Worm (Caenorhabditis elegans) whole organism, L1 larva: ENCODE results near the gene R07D5.2.

Experiments used
- C04F5.9 ChIP-seq: sonication (generic microtip); optimal IDR thresholded peaks from 2 replicates; lab custom pipeline; 2016; ENCODE audit warnings: missing genetic modification characterization, missing compliant biosample characterization
- C34B4.2 ChIP-seq: sonication (generic microtip); optimal IDR thresholded peaks from 2 replicates; lab custom pipeline; 2017; ENCODE audit warnings: mild to moderate bottlenecking, missing genetic modification characterization, missing compliant biosample characterization
- F16B12.6 ChIP-seq: fragments of 150-350 bp; optimal IDR thresholded peaks from 2 replicates; lab custom pipeline; 2014; ENCODE audit warnings: missing biosample characterization, missing genetic modification characterization
- aha-1 ChIP-seq: fragments of 150-350 bp; optimal IDR thresholded peaks from 2 replicates; lab custom pipeline; 2014; ENCODE audit warnings: missing biosample characterization, missing genetic modification characterization
- alr-1 ChIP-seq: fragments of 200-800 bp; sonication (Bioruptor generic); optimal IDR thresholded peaks from 2 replicates; lab custom pipeline; 2018; ENCODE audit warnings: borderline replicate concordance, mild to moderate bottlenecking, missing genetic modification characterization, missing compliant biosample characterization
- aly-2 ChIP-seq: fragments of 150-350 bp; optimal IDR thresholded peaks from 2 replicates; lab custom pipeline; 2014; ENCODE audit warnings: missing biosample characterization, missing genetic modification characterization
- ama-1 ChIP-seq: fragments of 150-350 bp; optimal IDR thresholded peaks from 2 replicates; lab custom pipeline; 2014
- blmp-1 ChIP-seq: fragments of 150-350 bp; optimal IDR thresholded peaks from 2 replicates; lab custom pipeline; 2014; ENCODE audit warnings: missing biosample characterization, missing genetic modification characterization
- ceh-88 ChIP-seq: fragments of 200-800 bp; sonication (Bioruptor generic); IDR thresholded peaks from 2 replicates; pipeline ENCODE4 v1.3.6; 2022; ENCODE audit warnings: missing genetic modification characterization, missing compliant biosample characterization
- ceh-90 ChIP-seq: sonication (generic microtip); optimal IDR thresholded peaks from 2 replicates; lab custom pipeline; 2016; ENCODE audit warnings: missing genetic modification characterization, missing compliant biosample characterization
- efl-1 ChIP-seq, 4 experiments: fragments of 150-350 bp; optimal IDR thresholded peaks in 3 of 4; peaks in 1 of 4; 1 replicate in 1 of 4; 2 replicates in 3 of 4; lab custom pipeline; 2014; ENCODE audit warnings: missing biosample characterization in 2 of 4, missing genetic modification characterization in 2 of 4, missing genetic modification reagents in 2 of 4
- egl-13 ChIP-seq: sonication (generic microtip); optimal IDR thresholded peaks from 2 replicates; lab custom pipeline; 2016; ENCODE audit warnings: missing genotype, missing genetic modification reagents, missing genetic modification characterization, missing compliant biosample characterization
- elt-3 ChIP-seq, 6 experiments: fragments of 150-350 bp in 1 of 6; sonication (generic microtip); optimal IDR thresholded peaks; 2 replicates each; lab custom pipeline; 2017 to 2018; ENCODE audit warnings: missing biosample characterization in 6 of 6, missing genetic modification characterization in 6 of 6, inconsistent platforms in 1 of 6
- ets-5 ChIP-seq: fragments of 200-800 bp; sonication (Bioruptor generic); IDR thresholded peaks from 2 replicates; pipeline ENCODE4 v1.3.6; 2022; ENCODE audit warnings: missing genetic modification characterization, missing compliant biosample characterization
- fkh-8 ChIP-seq: sonication (generic microtip); optimal IDR thresholded peaks from 2 replicates; lab custom pipeline; 2016; ENCODE audit warnings: mild to moderate bottlenecking, missing genetic modification characterization, missing compliant biosample characterization
- fos-1 ChIP-seq: fragments of 150-350 bp; optimal IDR thresholded peaks from 2 replicates; lab custom pipeline; 2014; ENCODE audit warnings: missing biosample characterization, missing genetic modification characterization
- hpl-2 ChIP-seq: fragments of 150-350 bp; optimal IDR thresholded peaks from 2 replicates; lab custom pipeline; 2014; ENCODE audit warnings: missing biosample characterization, missing genetic modification reagents, missing genetic modification characterization
- lin-13 ChIP-seq: fragments of 150-350 bp; optimal IDR thresholded peaks from 2 replicates; lab custom pipeline; 2014; ENCODE audit warnings: missing biosample characterization, missing genetic modification reagents, missing genetic modification characterization
- lin-14 ChIP-seq: fragments of 200-800 bp; sonication (Bioruptor generic); optimal IDR thresholded peaks from 2 replicates; lab custom pipeline; 2018; ENCODE audit warnings: mild to moderate bottlenecking, missing genetic modification characterization, moderate library complexity, missing compliant biosample characterization
- lin-35 ChIP-seq, 2 experiments: fragments of 150-350 bp; optimal IDR thresholded peaks; 2 replicates each; lab custom pipeline; 2014; ENCODE audit warnings: missing biosample characterization in 2 of 2, missing genetic modification characterization in 2 of 2, missing genetic modification reagents in 2 of 2
- lir-3 ChIP-seq: sonication (generic microtip); optimal IDR thresholded peaks from 2 replicates; lab custom pipeline; 2016; ENCODE audit warnings: mild to moderate bottlenecking, missing genetic modification characterization, moderate library complexity, missing compliant biosample characterization; ENCODE audit not compliant: poor library complexity
- mab-9 ChIP-seq: fragments of 200-800 bp; sonication (Bioruptor generic); IDR thresholded peaks from 2 replicates; pipeline ENCODE4 v1.3.6; 2022; ENCODE audit warnings: missing genetic modification reagents, missing genetic modification characterization, missing compliant biosample characterization
- mdl-1 ChIP-seq, 2 experiments: fragments of 150-350 bp; optimal IDR thresholded peaks; 2 replicates each; lab custom pipeline; 2014 to 2017; ENCODE audit warnings: missing biosample characterization in 2 of 2, missing genetic modification characterization in 2 of 2, inconsistent platforms in 1 of 2
- mep-1 ChIP-seq: fragments of 150-350 bp; optimal IDR thresholded peaks from 2 replicates; lab custom pipeline; 2014; ENCODE audit warnings: missing biosample characterization, missing genetic modification characterization
- nhr-11 ChIP-seq: fragments of 150-350 bp; optimal IDR thresholded peaks from 2 replicates; lab custom pipeline; 2014; ENCODE audit warnings: missing biosample characterization, missing genetic modification characterization
- nhr-12 ChIP-seq: sonication (generic microtip); optimal IDR thresholded peaks from 2 replicates; lab custom pipeline; 2017; ENCODE audit warnings: missing biosample characterization, missing genetic modification characterization
- nhr-19 ChIP-seq: fragments of 200-800 bp; sonication (Bioruptor generic); conservative IDR thresholded peaks from 2 replicates; pipeline ENCODE4 v1.3.6; 2022; ENCODE audit warnings: missing genetic modification characterization, missing compliant biosample characterization
- nhr-20 ChIP-seq: sonication (generic microtip); optimal IDR thresholded peaks from 2 replicates; lab custom pipeline; 2016; ENCODE audit warnings: mild to moderate bottlenecking, missing genetic modification characterization, missing compliant biosample characterization
- nhr-47 ChIP-seq: sonication (generic microtip); optimal IDR thresholded peaks from 2 replicates; lab custom pipeline; 2016; ENCODE audit warnings: mild to moderate bottlenecking, missing genetic modification characterization, moderate library complexity, missing compliant biosample characterization
- nhr-71 ChIP-seq: sonication (generic microtip); optimal IDR thresholded peaks from 2 replicates; lab custom pipeline; 2016; ENCODE audit warnings: mild to moderate bottlenecking, missing genetic modification characterization, moderate library complexity, missing compliant biosample characterization
- nhr-76 ChIP-seq: sonication (generic microtip); optimal IDR thresholded peaks from 2 replicates; lab custom pipeline; 2017; ENCODE audit warnings: missing biosample characterization, missing genetic modification characterization
- nhr-84 ChIP-seq: sonication (generic microtip); optimal IDR thresholded peaks from 2 replicates; lab custom pipeline; 2017; ENCODE audit warnings: missing biosample characterization, missing genetic modification characterization
- rnt-1 ChIP-seq: sonication (generic microtip); optimal IDR thresholded peaks from 2 replicates; lab custom pipeline; 2016; ENCODE audit warnings: mild to moderate bottlenecking, missing genetic modification characterization, moderate library complexity, missing compliant biosample characterization
- skn-1 ChIP-seq: fragments of 150-350 bp; optimal IDR thresholded peaks from 2 replicates; lab custom pipeline; 2014; ENCODE audit warnings: missing biosample characterization, missing genetic modification characterization
- snpc-4 ChIP-seq: fragments of 150-350 bp; optimal IDR thresholded peaks from 2 replicates; lab custom pipeline; 2014; ENCODE audit warnings: missing biosample characterization, missing genetic modification characterization
- snu-23 ChIP-seq: sonication (generic microtip); optimal IDR thresholded peaks from 2 replicates; lab custom pipeline; 2016; ENCODE audit warnings: missing genetic modification characterization, missing compliant biosample characterization
- sox-4 ChIP-seq: sonication (generic microtip); optimal IDR thresholded peaks from 2 replicates; lab custom pipeline; 2016; ENCODE audit warnings: missing genetic modification characterization, missing compliant biosample characterization
- sptf-1 ChIP-seq: fragments of 150-350 bp; optimal IDR thresholded peaks from 2 replicates; lab custom pipeline; 2014; ENCODE audit warnings: missing biosample characterization, missing genetic modification characterization
- tbx-2 ChIP-seq: sonication (generic microtip); optimal IDR thresholded peaks from 2 replicates; lab custom pipeline; 2016; ENCODE audit warnings: missing genetic modification characterization, missing compliant biosample characterization
- unc-130 ChIP-seq: fragments of 150-350 bp; optimal IDR thresholded peaks from 2 replicates; lab custom pipeline; 2017; ENCODE audit warnings: missing biosample characterization, missing genetic modification characterization, inconsistent platforms
- unc-86 ChIP-seq: sonication (generic microtip); optimal IDR thresholded peaks from 2 replicates; lab custom pipeline; 2016; ENCODE audit warnings: missing genetic modification characterization, missing compliant biosample characterization
- vab-15 ChIP-seq: sonication (generic microtip); optimal IDR thresholded peaks from 2 replicates; lab custom pipeline; 2017; ENCODE audit warnings: missing genotype, mild to moderate bottlenecking, missing genetic modification characterization, missing compliant biosample characterization
- zag-1 ChIP-seq: fragments of 150-350 bp; optimal IDR thresholded peaks from 2 replicates; lab custom pipeline; 2014; ENCODE audit warnings: missing biosample characterization, missing genetic modification characterization
- zip-4 ChIP-seq: fragments of 200-800 bp; sonication (Bioruptor generic); optimal IDR thresholded peaks from 2 replicates; lab custom pipeline; 2018; ENCODE audit warnings: mild to moderate bottlenecking, missing genetic modification characterization, moderate library complexity, missing compliant biosample characterization

Gene R07D5.2

ce11 chrX:15083795-15084194 lies 32.6 kb downstream of the R07D5.2 start, which contains the start of gene H40L08.1 (continued):
- TF ChIP-seq unc-86 (tag; lab: Kevin White, UChicago) = no peak
- no peak for TF ChIP-seq C34B4.2 (tag; lab: Kevin White, UChicago)
- no peak for TF ChIP-seq lin-13 (GFP tag; lab: Kevin White, UChicago)
- TF ChIP-seq zag-1 (tag; lab: Kevin White, UChicago) = no peak
- no peak for TF ChIP-seq aha-1 (tag; lab: Kevin White, UChicago)
- no peak for TF ChIP-seq mdl-1 (tag; optimal IDR thresholded peaks at IDR 0.05; lab: Kevin White, UChicago)
- no peak for TF ChIP-seq egl-13
- TF ChIP-seq ceh-90 (tag; lab: Kevin White, UChicago) = no peak
- peak; percentile 30 for TF ChIP-seq nhr-47 (tag; lab: Kevin White, UChicago)
- no peak for TF ChIP-seq aly-2 (tag; lab: Kevin White, UChicago)
- peak; percentile 8 for TF ChIP-seq mep-1 (tag; lab: Kevin White, UChicago)
- TF ChIP-seq ets-5 (GFP tag; lab: Robert Waterston, UW) = no peak
- no peak for TF ChIP-seq lir-3 (tag; lab: Kevin White, UChicago)
- no peak for TF ChIP-seq nhr-76 (tag; lab: Kevin White, UChicago)
- no peak for TF ChIP-seq zip-4
- no peak for TF ChIP-seq nhr-84 (tag; lab: Kevin White, UChicago)
- no peak for TF ChIP-seq alr-1 (tag; lab: Kevin White, UChicago)
- no peak for TF ChIP-seq fos-1
- peak; percentile 40 for TF ChIP-seq snu-23 (GFP tag; lab: Kevin White, UChicago)
- TF ChIP-seq sptf-1 (tag; lab: Kevin White, UChicago) = no peak
- TF ChIP-seq blmp-1 (tag; lab: Kevin White, UChicago) = no peak
- TF ChIP-seq fkh-8 (tag; lab: Kevin White, UChicago) = no peak
- TF ChIP-seq snpc-4 (tag; lab: Kevin White, UChicago) = peak; percentile 1
- no peak for TF ChIP-seq skn-1 (tag; lab: Kevin White, UChicago)
- TF ChIP-seq nhr-71 (tag; lab: Kevin White, UChicago) = peak; percentile 25
- TF ChIP-seq nhr-11 = no peak
- no peak for TF ChIP-seq nhr-19 (GFP tag; lab: Robert Waterston, UW)
- TF ChIP-seq lin-14 = no peak
- peak; percentile 22 for TF ChIP-seq rnt-1
- no peak for TF ChIP-seq hpl-2 (GFP tag; lab: Kevin White, UChicago)
- no peak for TF ChIP-seq nhr-12 (tag; lab: Kevin White, UChicago)
- no peak for TF ChIP-seq efl-1 (optimal IDR thresholded peaks at IDR 0.05; lab: Kevin White, UChicago)
- no peak for TF ChIP-seq efl-1 (GFP tag; optimal IDR thresholded peaks at IDR 0.05 in 1 of 2; lab: Kevin White, UChicago)
- TF ChIP-seq sox-4 (tag; lab: Kevin White, UChicago) = no peak
- no peak for TF ChIP-seq vab-15 (tag; lab: Kevin White, UChicago)
- no peak for TF ChIP-seq mab-9 (GFP tag; lab: Robert Waterston, UW)
- no peak for TF ChIP-seq ama-1 (lab: Kevin White, UChicago)
- peak; percentile 22 for TF ChIP-seq nhr-20 (tag; lab: Kevin White, UChicago)

DNA sequence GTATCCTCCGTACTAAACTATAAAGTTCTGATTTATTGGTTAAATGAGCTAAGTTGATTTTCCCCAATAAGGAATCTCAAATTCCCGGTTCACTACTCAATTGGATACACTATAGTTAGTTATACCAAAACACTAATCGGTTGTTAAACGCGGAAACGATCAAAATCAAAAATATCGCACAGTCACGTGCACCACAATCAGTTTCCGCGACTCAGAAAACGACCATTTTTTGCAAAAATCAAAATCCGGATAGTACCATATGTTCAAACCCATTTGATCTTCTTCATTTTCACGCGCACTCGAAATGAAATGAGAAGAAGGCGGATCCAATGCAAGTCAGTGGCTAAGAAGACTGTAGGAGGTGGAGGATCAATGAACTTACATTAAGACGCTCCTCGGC lies 34.9 kb downstream of the R07D5.2 start:
- TF ChIP-seq blmp-1 (tag; lab: Kevin White, UChicago) (peak; percentile 79), ceh-88 (GFP tag; lab: Robert Waterston, UW) (no peak), nhr-19 (GFP tag; lab: Robert Waterston, UW) (peak; percentile 51), unc-130 (tag; lab: Kevin White, UChicago) (peak; percentile 37), mdl-1 (tag; optimal IDR thresholded peaks at IDR 0.05; lab: Kevin White, UChicago) (peak in 1 of 2 experiments; percentile 48), nhr-20 (tag; lab: Kevin White, UChicago) (peak; percentile 88), C04F5.9 (tag; lab: Kevin White, UChicago) (no peak), snu-23 (GFP tag; lab: Kevin White, UChicago) (peak; percentile 46), tbx-2 (tag; lab: Kevin White, UChicago) (peak; percentile 47), elt-3 (tag; optimal IDR thresholded peaks at IDR 0.05; lab: Kevin White, UChicago) (peak in 2 of 6 experiments; percentile 42 to 86), lin-35 (GFP tag; optimal IDR thresholded peaks at IDR 0.05; lab: Kevin White, UChicago) (peak in 1 of 2 experiments; percentile 32), F16B12.6 (tag; lab: Kevin White, UChicago) (no peak)
